ENCODE assay signal across 1 fruit fly cellular context in the genomic region with DNA sequence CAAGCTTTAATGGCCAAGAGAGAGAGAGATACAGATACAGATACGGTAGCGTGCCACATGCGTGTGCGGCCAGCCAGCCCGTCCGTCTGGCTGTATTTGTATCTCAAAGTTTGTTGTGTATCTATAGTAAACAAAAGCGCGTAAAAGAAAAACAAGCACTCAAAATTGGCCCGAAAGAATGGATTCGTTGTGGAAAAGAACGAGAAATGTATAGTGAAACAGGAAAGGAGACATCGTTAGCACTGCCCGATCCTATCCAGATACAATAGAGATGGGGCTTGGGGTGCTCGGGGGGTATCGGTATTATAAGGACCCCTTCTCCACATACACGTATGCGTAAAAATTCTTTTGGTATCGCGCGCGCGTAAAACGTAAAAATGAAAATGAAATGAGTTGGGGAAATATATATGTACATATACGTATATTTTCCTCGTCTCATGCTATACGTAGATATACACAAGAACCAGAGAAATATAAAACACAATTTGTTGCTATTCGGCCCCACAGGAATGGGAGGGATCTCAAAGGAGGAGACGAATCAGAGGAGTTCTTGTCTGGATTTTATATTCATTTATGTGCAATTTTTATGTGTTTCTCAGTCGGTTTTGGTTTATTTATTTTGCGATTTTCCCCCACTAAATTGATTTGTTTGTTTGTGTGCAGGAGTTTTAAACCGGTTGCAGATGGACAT.
A peak's percentile ranks its signal among the peaks of the same experiment; 100 is the strongest.
TF ChIP-seq lines count a peak whose summit lies in the region.

No protein-coding gene starts in this region.

TF ChIP-seq in whole organism, embryonic, 481 proteins besides CTCF, POLR2A, EP300 and RAD21 (continued from another document):
- TF ChIP-seq sob (GFP tag; IDR thresholded peaks at IDR 0.05; lab: Robert Waterston, UW) (no peak), HLHmδ (GFP tag; optimal IDR thresholded peaks at IDR 0.05; lab: Kevin White, UChicago) (peak; percentile 51), CG13287 (GFP tag; IDR thresholded peaks at IDR 0.05; lab: Robert Waterston, UW; ENCODE audit: partially characterized antibody) (no peak), CG34376 (GFP tag; optimal IDR thresholded peaks at IDR 0.05; lab: Kevin White, UChicago) (no peak), CG11695 (GFP tag; IDR thresholded peaks at IDR 0.05; lab: Robert Waterston, UW) (no peak), CG11504 (tag; optimal IDR thresholded peaks at IDR 0.05; lab: Kevin White, UChicago) (no peak), ftz-f1 (GFP tag; optimal IDR thresholded peaks at IDR 0.05; lab: Kevin White, UChicago) (no peak), NFAT (GFP tag; IDR thresholded peaks at IDR 0.05; lab: Robert Waterston, UW) (no peak), CG8388 (GFP tag; optimal IDR thresholded peaks at IDR 0.05; lab: Kevin White, UChicago) (no peak), CG9727 (GFP tag; optimal IDR thresholded peaks at IDR 0.05; lab: Kevin White, UChicago) (no peak), CG4820 (GFP tag; optimal IDR thresholded peaks at IDR 0.05; lab: Kevin White, UChicago) (no peak), CG30403 (GFP tag; optimal IDR thresholded peaks at IDR 0.05; lab: Kevin White, UChicago) (no peak)
